Fruit fly (Drosophila melanogaster): Measurements from ENCODE around the gene Ir7e.

Gene Ir7e

DNA sequence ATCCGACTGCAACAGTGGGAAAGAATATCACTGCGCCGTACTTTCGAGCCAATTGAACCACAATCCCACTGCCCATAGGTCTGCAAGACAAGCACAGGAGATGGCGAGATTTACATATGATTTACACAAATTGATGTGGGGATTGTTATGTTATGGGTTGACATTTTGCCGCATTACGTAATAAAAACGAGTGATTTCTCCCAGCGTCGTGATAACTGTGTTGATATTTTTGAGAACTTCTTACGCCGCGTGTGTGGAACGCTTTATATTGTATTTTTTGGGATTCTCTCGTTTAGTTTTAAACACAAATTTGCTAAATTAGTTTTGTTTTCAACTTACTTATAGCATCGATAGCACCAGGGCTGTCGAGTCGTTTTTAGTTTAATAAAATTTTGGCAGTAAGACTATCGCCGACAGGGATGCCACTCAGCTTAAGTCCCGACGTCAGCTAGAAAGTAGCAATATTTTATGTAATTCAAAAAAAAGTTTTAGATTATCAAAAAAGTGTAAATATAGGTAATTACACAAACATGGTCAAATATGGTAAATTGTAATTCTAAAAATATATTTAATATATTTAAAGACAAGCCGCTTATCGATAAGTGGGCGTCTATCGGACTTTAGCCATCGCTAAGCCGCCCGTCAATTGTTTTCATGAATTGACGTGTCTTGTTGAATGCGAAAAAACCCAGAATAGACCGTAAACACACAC lies 12.1 kb upstream of the Ir7e start, which contains the start of the genes CG45089, ND-MNLL and p115 (continued):
- TF ChIP-seq CG14965 (GFP tag; optimal IDR thresholded peaks at IDR 0.05; ENCODE audit: borderline replicate concordance) (no peak), CG12219 (GFP tag; optimal IDR thresholded peaks at IDR 0.05) (no peak), chn (GFP tag; optimal IDR thresholded peaks at IDR 0.05) (peak; percentile 28), CG18764 (GFP tag; optimal IDR thresholded peaks at IDR 0.05) (peak; percentile 44), Eip74EF (GFP tag; optimal IDR thresholded peaks at IDR 0.05) (peak in 1 of 2 experiments; percentile 23), Sox100B (GFP tag; optimal IDR thresholded peaks at IDR 0.05) (peak; percentile 45), CG10274 (GFP tag; optimal IDR thresholded peaks at IDR 0.05) (no peak), CG8924 (tag; optimal IDR thresholded peaks at IDR 0.05) (peak; percentile 68), hb (GFP tag; IDR thresholded peaks at IDR 0.05; ENCODE audit: partially characterized antibody) (peak; percentile 35; the same call in 1 of the 3 replicates), toy (GFP tag; IDR thresholded peaks at IDR 0.05) (no peak), dm (GFP tag; optimal IDR thresholded peaks at IDR 0.05) (peak; percentile 14), aop (GFP tag; IDR thresholded peaks at IDR 0.05) (no peak), CG11247 (GFP tag; IDR thresholded peaks at IDR 0.05) (peak; percentile 32; the same call in 1 of the 2 replicates), pb (GFP tag; optimal IDR thresholded peaks at IDR 0.05) (no peak), tap (tag; optimal IDR thresholded peaks at IDR 0.05) (peak; percentile 39), CkIIα-i1 (GFP tag; IDR thresholded peaks at IDR 0.05) (no peak), Drgx (GFP tag; IDR thresholded peaks at IDR 0.05) (0 out of 2 replicates have a peak, but pooled peaks have one; percentile 20), insv (GFP tag; optimal IDR thresholded peaks at IDR 0.05) (peak in 1 of 2 experiments; percentile 56), CG33557 (GFP tag; optimal IDR thresholded peaks at IDR 0.05) (peak; percentile 29), CG31388 (GFP tag; optimal IDR thresholded peaks at IDR 0.05) (peak; percentile 6), CG7372 (GFP tag; IDR thresholded peaks at IDR 0.05) (peak; percentile 60), Spps (tag; optimal IDR thresholded peaks at IDR 0.05) (peak; percentile 9), onecut (GFP tag; IDR thresholded peaks at IDR 0.05) (0 out of 2 replicates have a peak, but pooled peaks have one; percentile 6), tna (GFP tag; IDR thresholded peaks at IDR 0.05; ENCODE audit: partially characterized antibody) (no peak), CG18599 (GFP tag; optimal IDR thresholded peaks at IDR 0.05) (peak; percentile 51), gsb-n (tag; optimal IDR thresholded peaks at IDR 0.05) (peak; percentile 6), disco-r (GFP tag; optimal IDR thresholded peaks at IDR 0.05) (no peak), Awh (GFP tag; IDR thresholded peaks at IDR 0.05) (peak; percentile 37; the same call in 1 of the 2 replicates), Rx (GFP tag; IDR thresholded peaks at IDR 0.05) (0 out of 2 replicates have a peak, but pooled peaks have one; percentile 3), CG4820 (GFP tag; optimal IDR thresholded peaks at IDR 0.05) (peak; percentile 36), CG1647 (GFP tag; optimal IDR thresholded peaks at IDR 0.05) (no peak), vfl (GFP tag; optimal IDR thresholded peaks at IDR 0.05) (peak; percentile 45), CG3995 (GFP tag; optimal IDR thresholded peaks at IDR 0.05) (peak; percentile 86), dmrt99B (tag; optimal IDR thresholded peaks at IDR 0.05) (peak; percentile 36), Optix (GFP tag; IDR thresholded peaks at IDR 0.05) (0 out of 3 replicates have a peak, but pooled peaks have one; percentile 18), CG8290 (GFP tag; optimal IDR thresholded peaks at IDR 0.05) (peak; percentile 70), CG8290 (tag; optimal IDR thresholded peaks at IDR 0.05) (no peak), hkb (optimal IDR thresholded peaks at IDR 0.05) (no peak), hkb (GFP tag; IDR thresholded peaks at IDR 0.05) (peak; percentile 49), crp (GFP tag; optimal IDR thresholded peaks at IDR 0.05) (peak in 1 of 2 experiments; percentile 39), tx (GFP tag; optimal IDR thresholded peaks at IDR 0.05) (no peak), ara (GFP tag; IDR thresholded peaks at IDR 0.05) (no peak), CG18011 (GFP tag; optimal IDR thresholded peaks at IDR 0.05) (peak; percentile 29), p53 (GFP tag; optimal IDR thresholded peaks at IDR 0.05) (peak; percentile 68), jigr1 (GFP tag; IDR thresholded peaks at IDR 0.05) (no peak; the same call in 2 of the 3 replicates), CG12155 (GFP tag; optimal IDR thresholded peaks at IDR 0.05) (peak; percentile 66), YL-1 (GFP tag; optimal IDR thresholded peaks at IDR 0.05) (peak; percentile 85), Dp (GFP tag; optimal IDR thresholded peaks at IDR 0.05) (peak; percentile 35), gcm (GFP tag; optimal IDR thresholded peaks at IDR 0.05) (peak; percentile 46)
